Fruit fly (Drosophila melanogaster) whole organism, embryonic: ENCODE results near the gene CG14022.
A peak's percentile ranks its signal among the peaks of the same experiment; 100 is the strongest.

ENCODE experiments used
- Abd-B ChIP-seq: fragments of 200-800 bp; sonication (Bioruptor generic); optimal IDR thresholded peaks from 2 replicates; lab custom pipeline; 2018; ENCODE audit warnings: missing biosample characterization, mild to moderate bottlenecking, missing genetic modification characterization, moderate library complexity
- Atf-2 ChIP-seq: fragments of 200-800 bp; sonication (Bioruptor generic); optimal IDR thresholded peaks from 2 replicates; lab custom pipeline; 2016; ENCODE audit warnings: missing biosample characterization, missing genetic modification characterization
- Atf3 ChIP-seq: fragments of 200-800 bp; sonication (Bioruptor generic); optimal IDR thresholded peaks from 3 replicates; lab custom pipeline; 2016; ENCODE audit warnings: missing biosample characterization, missing genetic modification characterization
- Bgb ChIP-seq: fragments of 200-800 bp; sonication (Bioruptor generic); IDR thresholded peaks from 2 replicates; pipeline ENCODE4 v1.3.6; 2022; ENCODE audit warnings: missing biosample characterization, missing genetic modification characterization; ENCODE audit not compliant: partially characterized antibody
- CG1024 ChIP-seq: fragments of 200-800 bp; sonication (Bioruptor generic); IDR thresholded peaks from 2 replicates; pipeline ENCODE4 v1.3.6; 2022; ENCODE audit warnings: missing biosample characterization, missing genetic modification characterization
- CG10274 ChIP-seq: fragments of 200-800 bp; sonication (Bioruptor generic); optimal IDR thresholded peaks from 3 replicates; lab custom pipeline; 2017; ENCODE audit warnings: missing biosample characterization, mild to moderate bottlenecking, missing genetic modification characterization
- CG11504 ChIP-seq: fragments of 200-800 bp; sonication (Bioruptor generic); optimal IDR thresholded peaks from 3 replicates; lab custom pipeline; 2019; ENCODE audit warnings: missing biosample characterization, mild to moderate bottlenecking, missing genetic modification characterization, moderate library complexity
- CG12071 ChIP-seq: fragments of 200-800 bp; sonication (Bioruptor generic); optimal IDR thresholded peaks from 3 replicates; lab custom pipeline; 2018; ENCODE audit warnings: missing biosample characterization, mild to moderate bottlenecking, missing genetic modification characterization
- CG12659 ChIP-seq: fragments of 200-800 bp; sonication (Bioruptor generic); optimal IDR thresholded peaks from 3 replicates; lab custom pipeline; 2017; ENCODE audit warnings: mild to moderate bottlenecking, missing biosample characterization, missing genetic modification reagents, missing genetic modification characterization
- CG13624 ChIP-seq: fragments of 200-800 bp; sonication (Bioruptor generic); optimal IDR thresholded peaks from 2 replicates; lab custom pipeline; 2016; ENCODE audit warnings: missing biosample characterization, missing genetic modification characterization
- CG1647 ChIP-seq: fragments of 200-800 bp; sonication (Bioruptor generic); optimal IDR thresholded peaks from 3 replicates; lab custom pipeline; 2016; ENCODE audit warnings: missing biosample characterization, missing genetic modification characterization
- CG1792 ChIP-seq: fragments of 200-800 bp; sonication (Bioruptor generic); optimal IDR thresholded peaks from 2 replicates; lab custom pipeline; 2016; ENCODE audit warnings: missing biosample characterization, missing genetic modification characterization
- CG2116 ChIP-seq: fragments of 200-800 bp; sonication (Bioruptor generic); optimal IDR thresholded peaks from 3 replicates; lab custom pipeline; 2018; ENCODE audit warnings: missing biosample characterization, mild to moderate bottlenecking, missing genetic modification characterization
- CG31365 ChIP-seq: fragments of 200-800 bp; sonication (Bioruptor generic); optimal IDR thresholded peaks from 2 replicates; lab custom pipeline; 2018; ENCODE audit warnings: missing biosample characterization, mild to moderate bottlenecking, missing genetic modification characterization
- CG3407 ChIP-seq: fragments of 200-800 bp; sonication (Bioruptor generic); optimal IDR thresholded peaks from 2 replicates; lab custom pipeline; 2018; ENCODE audit warnings: missing biosample characterization, mild to moderate bottlenecking, missing genetic modification characterization
- CG34376 ChIP-seq: fragments of 200-800 bp; sonication (Bioruptor generic); optimal IDR thresholded peaks from 2 replicates; lab custom pipeline; 2018; ENCODE audit warnings: missing biosample characterization, mild to moderate bottlenecking, missing genetic modification characterization
- CG8924 ChIP-seq: fragments of 200-800 bp; optimal IDR thresholded peaks from 3 replicates; lab custom pipeline; 2019; ENCODE audit warnings: missing biosample characterization, mild to moderate bottlenecking, missing genetic modification characterization, moderate library complexity
- CG9609 ChIP-seq: fragments of 200-800 bp; sonication (Bioruptor generic); optimal IDR thresholded peaks from 3 replicates; lab custom pipeline; 2016; ENCODE audit warnings: missing biosample characterization, missing genetic modification characterization
- Dref ChIP-seq: fragments of 200-800 bp; sonication (Bioruptor generic); IDR thresholded peaks from 2 replicates; pipeline ENCODE4 v1.3.6; 2022; ENCODE audit warnings: missing biosample characterization, missing genetic modification characterization
- E2f1 ChIP-seq: fragments of 200-800 bp; sonication (Bioruptor generic); IDR thresholded peaks from 2 replicates; pipeline ENCODE4 v1.3.6; 2022; ENCODE audit warnings: missing biosample characterization, missing genetic modification characterization
- Hmr ChIP-seq: fragments of 200-800 bp; sonication (Bioruptor generic); optimal IDR thresholded peaks from 3 replicates; lab custom pipeline; 2017; ENCODE audit warnings: mild to moderate bottlenecking, missing biosample characterization, missing genetic modification reagents, missing genetic modification characterization
- Hr78 ChIP-seq, 2 experiments: fragments of 200-800 bp in 1 of 2; fragments of >200 bp in 1 of 2; sonication (Bioruptor generic) in 1 of 2; optimal IDR thresholded peaks; 2 replicates each; lab custom pipeline; 2017 to 2019; ENCODE audit warnings: missing biosample characterization in 2 of 2, missing genetic modification characterization in 2 of 2, mild to moderate bottlenecking in 1 of 2, moderate library complexity in 1 of 2
- Jarid2 ChIP-seq: fragments of 200-800 bp; sonication (Bioruptor generic); optimal IDR thresholded peaks from 3 replicates; lab custom pipeline; 2017; ENCODE audit warnings: mild to moderate bottlenecking, missing biosample characterization, missing genetic modification reagents, missing genetic modification characterization
- Lpt ChIP-seq: fragments of >200 bp; optimal IDR thresholded peaks from 2 replicates; lab custom pipeline; 2018; ENCODE audit warnings: missing biosample characterization, missing genetic modification characterization
- MBD-R2 ChIP-seq: fragments of 200-800 bp; sonication (Bioruptor generic); IDR thresholded peaks from 2 replicates; pipeline ENCODE4 v1.3.6; 2022; ENCODE audit warnings: missing biosample characterization, missing genetic modification characterization
- Mrtf ChIP-seq: fragments of 200-800 bp; sonication (Bioruptor generic); IDR thresholded peaks from 3 replicates; pipeline ENCODE4 v1.3.6; 2022; ENCODE audit warnings: missing biosample characterization, missing genetic modification characterization
- NC2β ChIP-seq: fragments of 200-800 bp; sonication (Bioruptor generic); optimal IDR thresholded peaks from 2 replicates; lab custom pipeline; 2016; ENCODE audit warnings: missing biosample characterization, missing genetic modification characterization
- NfI ChIP-seq: fragments of 200-800 bp; sonication (Bioruptor generic); optimal IDR thresholded peaks from 3 replicates; lab custom pipeline; 2018; ENCODE audit warnings: missing biosample characterization, mild to moderate bottlenecking, missing genetic modification characterization, moderate library complexity
- Ravus ChIP-seq: fragments of 200-800 bp; sonication (Bioruptor generic); IDR thresholded peaks from 2 replicates; pipeline ENCODE4 v1.3.6; 2022; ENCODE audit warnings: missing biosample characterization, missing genetic modification characterization
- Six4 ChIP-seq: fragments of 200-800 bp; sonication (Bioruptor generic); optimal IDR thresholded peaks from 2 replicates; lab custom pipeline; 2016; ENCODE audit warnings: missing biosample characterization, missing genetic modification characterization
- Sry-β ChIP-seq: fragments of 200-800 bp; sonication (Bioruptor generic); optimal IDR thresholded peaks from 2 replicates; lab custom pipeline; 2018; ENCODE audit warnings: missing biosample characterization, mild to moderate bottlenecking, missing genetic modification characterization, moderate library complexity
- Sry-δ ChIP-seq: fragments of 200-800 bp; sonication (Bioruptor generic); optimal IDR thresholded peaks from 2 replicates; lab custom pipeline; 2016; ENCODE audit warnings: missing biosample characterization, missing genetic modification characterization
- Xrp1 ChIP-seq: fragments of 200-800 bp; sonication (Bioruptor generic); IDR thresholded peaks from 2 replicates; pipeline ENCODE4 v1.3.6; 2022; ENCODE audit warnings: missing biosample characterization, missing genetic modification characterization
- al ChIP-seq: fragments of 200-800 bp; sonication (Bioruptor generic); IDR thresholded peaks from 2 replicates; pipeline ENCODE4 v1.3.6; 2022; ENCODE audit warnings: missing biosample characterization, missing genetic modification characterization
- bsh ChIP-seq, 2 experiments: fragments of 200-800 bp; sonication (Bioruptor generic); optimal IDR thresholded peaks; 2 replicates each; lab custom pipeline; 2017 to 2018; ENCODE audit warnings: mild to moderate bottlenecking in 2 of 2, missing biosample characterization in 2 of 2, missing genetic modification characterization in 2 of 2, moderate library complexity in 1 of 2
- cas ChIP-seq: fragments of 200-800 bp; sonication (Bioruptor generic); IDR thresholded peaks from 2 replicates; pipeline ENCODE4 v1.3.6; 2022; ENCODE audit warnings: missing biosample characterization, missing genetic modification characterization
- crp ChIP-seq, 2 experiments: fragments of 200-800 bp; sonication (Bioruptor generic); optimal IDR thresholded peaks; 2 replicates in 1 of 2; 3 replicates in 1 of 2; lab custom pipeline; 2017; ENCODE audit warnings: missing biosample characterization in 2 of 2, missing genetic modification characterization in 2 of 2, mild to moderate bottlenecking in 1 of 2, moderate library complexity in 1 of 2
- gfzf ChIP-seq: fragments of 200-800 bp; sonication (Bioruptor generic); optimal IDR thresholded peaks from 2 replicates; lab custom pipeline; 2016; ENCODE audit warnings: missing biosample characterization, mild to moderate bottlenecking, missing genetic modification characterization, moderate library complexity
- kni ChIP-seq: fragments of 200-800 bp; sonication (Bioruptor generic); optimal IDR thresholded peaks from 3 replicates; lab custom pipeline; 2017; ENCODE audit warnings: mild to moderate bottlenecking, missing biosample characterization, missing genetic modification reagents, missing genetic modification characterization
- lilli ChIP-seq: fragments of 200-800 bp; sonication (Bioruptor generic); optimal IDR thresholded peaks from 3 replicates; lab custom pipeline; 2016; ENCODE audit warnings: missing biosample characterization, missing genetic modification characterization
- nmo ChIP-seq: fragments of 200-800 bp; sonication (Bioruptor generic); optimal IDR thresholded peaks from 2 replicates; lab custom pipeline; 2018; ENCODE audit warnings: missing biosample characterization, mild to moderate bottlenecking, missing genetic modification characterization, moderate library complexity
- pita ChIP-seq: fragments of 200-800 bp; sonication (Bioruptor generic); optimal IDR thresholded peaks from 2 replicates; lab custom pipeline; 2017; ENCODE audit warnings: missing biosample characterization, mild to moderate bottlenecking, missing genetic modification characterization
- pros ChIP-seq: fragments of 200-800 bp; sonication (Bioruptor generic); optimal IDR thresholded peaks from 3 replicates; lab custom pipeline; 2019; ENCODE audit warnings: missing biosample characterization, mild to moderate bottlenecking, missing genetic modification characterization, moderate library complexity
- pum ChIP-seq: fragments of 200-800 bp; sonication (Bioruptor generic); optimal IDR thresholded peaks from 2 replicates; lab custom pipeline; 2016; ENCODE audit warnings: missing biosample characterization, missing genetic modification characterization
- ro ChIP-seq: fragments of 200-800 bp; sonication (Bioruptor generic); IDR thresholded peaks from 2 replicates; pipeline ENCODE4 v1.3.6; 2022; ENCODE audit warnings: missing biosample characterization, missing genetic modification characterization
- sim ChIP-seq: fragments of 200-800 bp; sonication (Bioruptor generic); IDR thresholded peaks from 2 replicates; pipeline ENCODE4 v1.3.6; 2022; ENCODE audit warnings: missing biosample characterization, missing genetic modification characterization
- ssp ChIP-seq: fragments of 200-800 bp; sonication (Bioruptor generic); IDR thresholded peaks from 2 replicates; pipeline ENCODE4 v1.3.6; 2022; ENCODE audit warnings: missing biosample characterization, missing genetic modification characterization
- tna ChIP-seq: fragments of 200-800 bp; sonication (Bioruptor generic); IDR thresholded peaks from 2 replicates; pipeline ENCODE4 v1.3.6; 2022; ENCODE audit warnings: missing biosample characterization, missing genetic modification characterization; ENCODE audit not compliant: partially characterized antibody
- tx ChIP-seq: fragments of 200-800 bp; sonication (Bioruptor generic); optimal IDR thresholded peaks from 2 replicates; lab custom pipeline; 2016; ENCODE audit warnings: missing biosample characterization, missing genetic modification characterization
- unc-4 ChIP-seq: fragments of 200-800 bp; sonication (Bioruptor generic); IDR thresholded peaks from 2 replicates; pipeline ENCODE4 v1.3.6; 2022; ENCODE audit warnings: missing biosample characterization, missing genetic modification characterization; ENCODE audit not compliant: partially characterized antibody

CG14022 gene

dm6 chr2L:5297289-5297960 lies 31.3 kb downstream of the CG14022 start (continued):
- TF ChIP-seq Mrtf (no peak), CG2116 (GFP tag; lab: Kevin White, UChicago) (no peak), Hmr (GFP tag; lab: Kevin White, UChicago) (no peak), ssp (GFP tag; lab: Robert Waterston, UW) (peak; percentile 61), CG10274 (GFP tag; lab: Kevin White, UChicago) (no peak), sim (GFP tag; lab: Robert Waterston, UW) (no peak), kni (GFP tag; lab: Kevin White, UChicago) (no peak), CG31365 (tag; lab: Kevin White, UChicago) (no peak), al (GFP tag; lab: Robert Waterston, UW) (no peak), CG3407 (GFP tag; lab: Kevin White, UChicago) (peak; percentile 48), Ravus (GFP tag; lab: Robert Waterston, UW) (no peak), NC2β (GFP tag; lab: Kevin White, UChicago) (peak; percentile 36), CG1647 (GFP tag; lab: Kevin White, UChicago) (no peak), lilli (GFP tag; lab: Kevin White, UChicago) (no peak), Xrp1 (GFP tag; lab: Robert Waterston, UW) (peak; percentile 29; the same call in 1 of the 2 replicates), Six4 (GFP tag; lab: Kevin White, UChicago) (no peak), MBD-R2 (GFP tag; lab: Robert Waterston, UW) (no peak), unc-4 (no peak), Dref (GFP tag; lab: Robert Waterston, UW) (no peak), NfI (no peak), CG11504 (tag; lab: Kevin White, UChicago) (peak; percentile 43), pum (GFP tag; lab: Kevin White, UChicago) (peak; percentile 38), nmo (GFP tag; lab: Kevin White, UChicago) (peak; percentile 72), CG12071 (GFP tag; lab: Kevin White, UChicago) (no peak), crp (GFP tag; optimal IDR thresholded peaks at IDR 0.05; lab: Kevin White, UChicago) (no peak), Atf-2 (GFP tag; lab: Kevin White, UChicago) (peak; percentile 15), CG1024 (no peak), Abd-B (GFP tag; lab: Kevin White, UChicago) (peak; percentile 37), CG9609 (GFP tag; lab: Kevin White, UChicago) (no peak), CG13624 (GFP tag; lab: Kevin White, UChicago) (no peak), Atf3 (GFP tag; lab: Kevin White, UChicago) (peak; percentile 11), ro (GFP tag; lab: Robert Waterston, UW) (no peak), tx (no peak), Bgb (GFP tag; lab: Robert Waterston, UW) (no peak), pros (GFP tag; lab: Kevin White, UChicago) (no peak), gfzf (GFP tag; lab: Kevin White, UChicago) (no peak), CG12659 (GFP tag; lab: Kevin White, UChicago) (no peak), CG1792 (GFP tag; lab: Kevin White, UChicago) (no peak), CG34376 (no peak), cas (GFP tag; lab: Robert Waterston, UW) (no peak), pita (GFP tag; lab: Kevin White, UChicago) (no peak), Sry-β (GFP tag; lab: Kevin White, UChicago) (no peak), Sry-δ (no peak), CG8924 (tag; lab: Kevin White, UChicago) (peak; percentile 35), Lpt (no peak), tna (no peak), E2f1 (GFP tag; lab: Robert Waterston, UW) (no peak), Hr78 (GFP tag; optimal IDR thresholded peaks at IDR 0.05; lab: Kevin White, UChicago) (peak in 1 of 2 experiments; percentile 15), Jarid2 (GFP tag; lab: Kevin White, UChicago) (no peak), bsh (GFP tag; optimal IDR thresholded peaks at IDR 0.05; lab: Kevin White, UChicago) (peak in 1 of 2 experiments; percentile 88)
